Worm (Caenorhabditis elegans) whole organism, L3 larva: ENCODE results near the gene rtfo-1.

Source experiments
- ceh-82 ChIP-seq: fragments of 150-350 bp; optimal IDR thresholded peaks from 2 replicates; lab custom pipeline; 2014; ENCODE audit warnings: missing biosample characterization, missing genetic modification characterization
- elt-2 ChIP-seq: sonication (generic microtip); optimal IDR thresholded peaks from 2 replicates; lab custom pipeline; 2016; ENCODE audit warnings: missing genetic modification reagents, mild to moderate bottlenecking, missing genetic modification characterization, missing compliant biosample characterization
- elt-3 ChIP-seq, 3 experiments: fragments of 150-350 bp in 1 of 3; sonication (generic microtip) in 2 of 3; optimal IDR thresholded peaks; 2 replicates in 2 of 3; 4 replicates in 1 of 3; lab custom pipeline; 2014 to 2017; ENCODE audit warnings: missing biosample characterization in 3 of 3, missing genetic modification characterization in 3 of 3
- lin-39 ChIP-seq: fragments of 150-350 bp; optimal IDR thresholded peaks from 2 replicates; lab custom pipeline; 2018; ENCODE audit warnings: missing biosample characterization, missing genetic modification reagents, missing genetic modification characterization
- nhr-11 ChIP-seq: fragments of 150-350 bp; optimal IDR thresholded peaks from 2 replicates; lab custom pipeline; 2014; ENCODE audit warnings: missing biosample characterization, missing genetic modification characterization
- nhr-237 ChIP-seq: fragments of 150-350 bp; optimal IDR thresholded peaks from 2 replicates; lab custom pipeline; 2014; ENCODE audit warnings: missing biosample characterization, missing genetic modification characterization
- nhr-28 ChIP-seq: fragments of 150-350 bp; optimal IDR thresholded peaks from 2 replicates; lab custom pipeline; 2014; ENCODE audit warnings: missing biosample characterization, missing genetic modification characterization
- snpc-4 ChIP-seq: fragments of 150-350 bp; optimal IDR thresholded peaks from 2 replicates; lab custom pipeline; 2014; ENCODE audit warnings: missing biosample characterization, missing genetic modification characterization
- ztf-11 ChIP-seq: fragments of 150-350 bp; optimal IDR thresholded peaks from 2 replicates; lab custom pipeline; 2014; ENCODE audit warnings: missing biosample characterization, missing genetic modification characterization

DNA sequence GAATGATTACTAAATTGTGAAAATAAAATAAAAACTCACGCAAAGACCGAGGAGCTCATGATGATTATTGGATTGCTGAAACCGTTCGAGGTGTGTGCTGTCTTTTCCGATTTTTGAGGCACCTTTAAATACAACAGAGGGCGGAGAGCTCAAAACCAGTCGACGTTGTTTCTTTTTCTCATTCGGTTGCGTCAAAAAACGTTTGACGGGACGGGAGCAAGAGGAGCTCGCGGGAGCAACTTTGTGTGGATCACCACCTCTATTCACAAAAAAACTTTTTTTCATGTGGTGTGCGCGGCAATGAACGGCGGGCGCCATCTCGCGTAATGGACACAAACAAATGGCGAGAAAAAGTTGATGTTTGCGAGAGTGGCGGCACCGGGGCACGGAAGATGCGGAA lies 46.7 kb upstream of the rtfo-1 start, which contains the start of gene idpc-3:
- TF ChIP-seq lin-39 (tag; lab: Kevin White, UChicago) (no peak), elt-2 (tag; lab: Kevin White, UChicago) (no peak), snpc-4 (tag; lab: Kevin White, UChicago) (no peak), ztf-11 (no peak), nhr-11 (tag; lab: Kevin White, UChicago) (no peak), nhr-237 (tag; lab: Kevin White, UChicago) (no peak), ceh-82 (no peak), elt-3 (tag; optimal IDR thresholded peaks at IDR 0.05; lab: Kevin White, UChicago) (no peak), nhr-28 (tag; lab: Kevin White, UChicago) (no peak)
